Worm (Caenorhabditis elegans) whole organism, mixed stage, embryonic: Measurements from ENCODE around the gene nhr-106.

ENCODE experiments used
- M03D4.4 ChIP-seq: sonication (generic microtip); optimal IDR thresholded peaks from 2 replicates; lab custom pipeline; 2017; ENCODE audit warnings: mild to moderate bottlenecking, missing genetic modification characterization, missing compliant biosample characterization
- bed-3 ChIP-seq: fragments of 200-800 bp; sonication (Bioruptor generic); optimal IDR thresholded peaks from 3 replicates; lab custom pipeline; 2018; ENCODE audit warnings: mild to moderate bottlenecking, missing genetic modification characterization, moderate library complexity, missing compliant biosample characterization
- blmp-1 ChIP-seq: fragments of 150-350 bp; optimal IDR thresholded peaks from 2 replicates; lab custom pipeline; 2014; ENCODE audit warnings: missing biosample characterization, missing genetic modification characterization
- ceh-39 ChIP-seq: fragments of 150-350 bp; optimal IDR thresholded peaks from 2 replicates; lab custom pipeline; 2014; ENCODE audit warnings: missing biosample characterization, missing genetic modification characterization
- ces-1 ChIP-seq: fragments of 150-350 bp; optimal IDR thresholded peaks from 2 replicates; lab custom pipeline; 2014; ENCODE audit warnings: missing biosample characterization, missing genetic modification reagents, missing genetic modification characterization
- cnd-1 ChIP-seq: fragments of 200-800 bp; sonication (Bioruptor generic); optimal IDR thresholded peaks from 2 replicates; lab custom pipeline; 2018; ENCODE audit warnings: mild to moderate bottlenecking, missing genetic modification characterization, missing compliant biosample characterization
- drap-1 ChIP-seq: fragments of 200-800 bp; sonication (Bioruptor generic); optimal IDR thresholded peaks from 3 replicates; lab custom pipeline; 2018; ENCODE audit warnings: mild to moderate bottlenecking, missing genetic modification characterization, missing compliant biosample characterization
- flh-1 ChIP-seq: fragments of 200-800 bp; sonication (Bioruptor generic); optimal IDR thresholded peaks from 2 replicates; lab custom pipeline; 2018; ENCODE audit warnings: mild to moderate bottlenecking, missing genetic modification characterization, moderate library complexity, missing compliant biosample characterization
- ham-2 ChIP-seq: fragments of 200-800 bp; sonication (Bioruptor generic); optimal IDR thresholded peaks from 2 replicates; lab custom pipeline; 2018; ENCODE audit warnings: mild to moderate bottlenecking, missing genetic modification characterization, missing compliant biosample characterization
- lin-13 ChIP-seq: fragments of 150-350 bp; optimal IDR thresholded peaks from 2 replicates; lab custom pipeline; 2014; ENCODE audit warnings: missing biosample characterization, missing genetic modification characterization
- lin-32 ChIP-seq: fragments of 200-800 bp; sonication (Bioruptor generic); optimal IDR thresholded peaks from 2 replicates; lab custom pipeline; 2018; ENCODE audit warnings: mild to moderate bottlenecking, missing genetic modification characterization, missing compliant biosample characterization
- lsy-2 ChIP-seq: fragments of 150-350 bp; optimal IDR thresholded peaks from 2 replicates; lab custom pipeline; 2014; ENCODE audit warnings: missing biosample characterization, missing genetic modification characterization
- mab-5 ChIP-seq: fragments of 150-350 bp; optimal IDR thresholded peaks from 2 replicates; lab custom pipeline; 2014; ENCODE audit warnings: missing biosample characterization, missing genetic modification characterization
- mep-1 ChIP-seq: fragments of 150-350 bp; optimal IDR thresholded peaks from 2 replicates; lab custom pipeline; 2017; ENCODE audit warnings: missing biosample characterization, missing genetic modification reagents, missing genetic modification characterization, inconsistent platforms
- mls-2 ChIP-seq: sonication (generic microtip); optimal IDR thresholded peaks from 2 replicates; lab custom pipeline; 2016; ENCODE audit warnings: mild to moderate bottlenecking, missing genetic modification characterization, moderate library complexity, missing compliant biosample characterization
- nhr-12 ChIP-seq: fragments of 150-350 bp; optimal IDR thresholded peaks from 2 replicates; lab custom pipeline; 2014; ENCODE audit warnings: missing biosample characterization, missing genetic modification characterization
- nhr-28 ChIP-seq: fragments of 150-350 bp; optimal IDR thresholded peaks from 2 replicates; lab custom pipeline; 2014; ENCODE audit warnings: missing biosample characterization, missing genetic modification characterization
- nhr-76 ChIP-seq: sonication (generic microtip); optimal IDR thresholded peaks from 2 replicates; lab custom pipeline; 2017; ENCODE audit warnings: missing biosample characterization, missing genetic modification characterization
- pha-4 ChIP-seq: fragments of 150-350 bp; optimal IDR thresholded peaks from 2 replicates; lab custom pipeline; 2018; ENCODE audit warnings: missing biosample characterization, missing genetic modification reagents, missing genetic modification characterization
- sem-2 ChIP-seq: fragments of 200-800 bp; sonication (Bioruptor generic); optimal IDR thresholded peaks from 2 replicates; lab custom pipeline; 2018; ENCODE audit warnings: mild to moderate bottlenecking, missing genetic modification characterization, missing compliant biosample characterization
- snpc-4 ChIP-seq: fragments of 150-350 bp; optimal IDR thresholded peaks from 2 replicates; lab custom pipeline; 2014; ENCODE audit warnings: missing biosample characterization, missing genetic modification characterization
- sptf-1 ChIP-seq: sonication (generic microtip); optimal IDR thresholded peaks from 2 replicates; lab custom pipeline; 2017; ENCODE audit warnings: mild to moderate bottlenecking, missing genetic modification characterization, moderate library complexity, missing compliant biosample characterization
- tbx-8 ChIP-seq: fragments of 200-800 bp; sonication (Bioruptor generic); optimal IDR thresholded peaks from 2 replicates; lab custom pipeline; 2018; ENCODE audit warnings: mild to moderate bottlenecking, missing genetic modification characterization, moderate library complexity, missing compliant biosample characterization
- unc-120 ChIP-seq: sonication (generic microtip); optimal IDR thresholded peaks from 2 replicates; lab custom pipeline; 2017; ENCODE audit warnings: missing genetic modification characterization, missing compliant biosample characterization; ENCODE audit not compliant: poor library complexity, severe bottlenecking
- unc-39 ChIP-seq: fragments of 150-350 bp; optimal IDR thresholded peaks from 2 replicates; lab custom pipeline; 2014; ENCODE audit warnings: missing biosample characterization, missing genetic modification characterization
- unc-62 ChIP-seq: fragments of 150-350 bp; optimal IDR thresholded peaks from 2 replicates; lab custom pipeline; 2014; ENCODE audit warnings: missing biosample characterization, missing genetic modification reagents, missing genetic modification characterization
- zip-8 ChIP-seq: fragments of 150-350 bp; optimal IDR thresholded peaks from 2 replicates; lab custom pipeline; 2014; ENCODE audit warnings: missing biosample characterization, missing genetic modification characterization
- ztf-11 ChIP-seq: fragments of 150-350 bp; optimal IDR thresholded peaks from 2 replicates; lab custom pipeline; 2014; ENCODE audit warnings: missing biosample characterization, missing genetic modification characterization

Gene nhr-106

ce11 chrV:459464-459863 is 30.0 kb upstream of the nhr-106 start, which contains the start of gene nhr-203:
nhr-203 (plus strand) TSS chrV:459795.
- TF ChIP-seq sptf-1 (tag; lab: Kevin White, UChicago) = no peak
- TF ChIP-seq snpc-4 (tag; lab: Kevin White, UChicago) = no peak
- TF ChIP-seq drap-1 (GFP tag; lab: Kevin White, UChicago) = no peak
- no peak for TF ChIP-seq ceh-39
- TF ChIP-seq blmp-1 (tag; lab: Kevin White, UChicago) = no peak
- no peak for TF ChIP-seq nhr-28 (tag; lab: Kevin White, UChicago)
- TF ChIP-seq ces-1 (GFP tag; lab: Kevin White, UChicago) = no peak
- TF ChIP-seq cnd-1 (tag; lab: Kevin White, UChicago) = no peak
- no peak for TF ChIP-seq pha-4 (tag; lab: Kevin White, UChicago)
- TF ChIP-seq bed-3 = no peak
- TF ChIP-seq unc-62 (GFP tag; lab: Kevin White, UChicago) = no peak
- TF ChIP-seq mls-2 (tag; lab: Kevin White, UChicago) = no peak
- no peak for TF ChIP-seq tbx-8 (GFP tag; lab: Kevin White, UChicago)
- no peak for TF ChIP-seq nhr-12 (tag; lab: Kevin White, UChicago)

- no peak for TF ChIP-seq pha-4 (tag; lab: Kevin White, UChicago)
- no peak for TF ChIP-seq bed-3
- TF ChIP-seq snpc-4 (tag; lab: Kevin White, UChicago) = no peak
- TF ChIP-seq mep-1 (tag; lab: Kevin White, UChicago) = no peak
- TF ChIP-seq unc-62 (GFP tag; lab: Kevin White, UChicago) = no peak
- no peak for TF ChIP-seq ham-2 (GFP tag; lab: Kevin White, UChicago)
- TF ChIP-seq tbx-8 (GFP tag; lab: Kevin White, UChicago) = no peak
- no peak for TF ChIP-seq lsy-2 (tag; lab: Kevin White, UChicago)
- no peak for TF ChIP-seq lin-13 (tag; lab: Kevin White, UChicago)
Measured at ce11 chrV:462263-462662, 27.2 kb upstream of the nhr-106 start, which contains the start of gene nhr-202. nhr-202 (plus strand) TSS chrV:462588.

ce11 chrV:464800-465199 is 24.6 kb upstream of the nhr-106 start, which contains the start of gene nhr-201:
nhr-201 (plus strand) TSS chrV:464828.
- TF ChIP-seq tbx-8 (GFP tag; lab: Kevin White, UChicago) (no peak), lin-13 (tag; lab: Kevin White, UChicago) (no peak)

- TF ChIP-seq nhr-12 (tag; lab: Kevin White, UChicago) (no peak), lin-32 (GFP tag; lab: Kevin White, UChicago) (no peak), snpc-4 (tag; lab: Kevin White, UChicago) (no peak), nhr-28 (tag; lab: Kevin White, UChicago) (no peak), sptf-1 (tag; lab: Kevin White, UChicago) (no peak), mab-5 (tag; lab: Kevin White, UChicago) (no peak), tbx-8 (GFP tag; lab: Kevin White, UChicago) (no peak), M03D4.4 (no peak), bed-3 (no peak), nhr-76 (tag; lab: Kevin White, UChicago) (no peak), flh-1 (GFP tag; lab: Kevin White, UChicago) (no peak), unc-39 (tag; lab: Kevin White, UChicago) (no peak), sem-2 (GFP tag; lab: Kevin White, UChicago) (no peak), ceh-39 (no peak), mls-2 (tag; lab: Kevin White, UChicago) (no peak)
Measured at ce11 chrV:465355-465754, 24.1 kb upstream of the nhr-106 start.

- no peak for TF ChIP-seq nhr-76 (tag; lab: Kevin White, UChicago)
- TF ChIP-seq ces-1 (GFP tag; lab: Kevin White, UChicago) = no peak
- TF ChIP-seq cnd-1 (tag; lab: Kevin White, UChicago) = no peak
Measured at ce11 chrV:467507-467906, 21.9 kb upstream of the nhr-106 start.

- TF ChIP-seq lsy-2 (tag; lab: Kevin White, UChicago) = no peak
- TF ChIP-seq mls-2 (tag; lab: Kevin White, UChicago) = no peak
- no peak for TF ChIP-seq bed-3
- TF ChIP-seq nhr-28 (tag; lab: Kevin White, UChicago) = no peak
- TF ChIP-seq lin-32 (GFP tag; lab: Kevin White, UChicago) = no peak
- no peak for TF ChIP-seq ztf-11 (tag; lab: Kevin White, UChicago)
- TF ChIP-seq M03D4.4 = no peak
- no peak for TF ChIP-seq sem-2 (GFP tag; lab: Kevin White, UChicago)
- TF ChIP-seq nhr-76 (tag; lab: Kevin White, UChicago) = no peak
- no peak for TF ChIP-seq ceh-39
- TF ChIP-seq cnd-1 (tag; lab: Kevin White, UChicago) = no peak
- TF ChIP-seq unc-120 (tag; lab: Kevin White, UChicago) = no peak
- no peak for TF ChIP-seq lin-13 (tag; lab: Kevin White, UChicago)
- no peak for TF ChIP-seq blmp-1 (tag; lab: Kevin White, UChicago)
- TF ChIP-seq tbx-8 (GFP tag; lab: Kevin White, UChicago) = no peak
- no peak for TF ChIP-seq zip-8
- TF ChIP-seq mab-5 (tag; lab: Kevin White, UChicago) = no peak
Measured at ce11 chrV:468460-468859, 21.0 kb upstream of the nhr-106 start, which contains the start of gene srbc-57. srbc-57 (minus strand) TSS chrV:468560.
